Worm (Caenorhabditis elegans): ENCODE data around the gene Y52D5A.2.

DNA sequence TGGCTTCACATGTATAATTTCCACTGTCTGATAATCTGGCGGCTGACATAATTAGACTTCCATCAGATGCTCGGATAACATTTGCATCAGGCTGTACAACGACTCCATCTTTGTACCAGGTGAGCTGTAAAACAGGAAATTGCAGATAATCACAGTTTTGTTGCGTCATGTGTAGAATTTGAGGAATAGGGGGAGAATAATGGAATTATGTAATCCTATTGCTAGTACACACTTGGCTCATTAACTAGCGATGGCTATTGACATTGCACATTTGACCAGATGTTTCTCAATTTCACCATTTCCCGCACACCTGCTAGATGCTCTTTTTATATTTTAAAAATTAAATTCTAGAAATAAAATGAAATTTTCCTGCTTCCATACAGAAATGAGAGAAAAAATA is 37.1 kb upstream of the Y52D5A.2 start:
- TF ChIP-seq nhr-47 (tag; optimal IDR thresholded peaks at IDR 0.05), result no peak
- TF ChIP-seq zag-1 (tag; optimal IDR thresholded peaks at IDR 0.05), result no peak
- TF ChIP-seq lir-3 (tag; optimal IDR thresholded peaks at IDR 0.05; ENCODE audit: poor library complexity), result no peak
- no peak for TF ChIP-seq nhr-28 (tag; optimal IDR thresholded peaks at IDR 0.05)

Data from whole organism, L1 larva.